Worm (Caenorhabditis elegans) whole organism, early embryonic: ENCODE results near the gene grwd-1.

ENCODE experiments used
- B0310.2 ChIP-seq: sonication (generic microtip); optimal IDR thresholded peaks from 2 replicates; lab custom pipeline; 2016; ENCODE audit warnings: mild to moderate bottlenecking, missing genetic modification characterization, missing compliant biosample characterization
- F13C5.2 ChIP-seq: sonication (generic microtip); optimal IDR thresholded peaks from 2 replicates; lab custom pipeline; 2017; ENCODE audit warnings: mild to moderate bottlenecking, missing genetic modification characterization, inconsistent platforms, missing compliant biosample characterization
- aly-1 ChIP-seq: sonication (generic microtip); optimal IDR thresholded peaks from 2 replicates; lab custom pipeline; 2016; ENCODE audit warnings: missing genetic modification characterization, missing compliant biosample characterization
- ama-1 ChIP-seq: fragments of 150-350 bp; optimal IDR thresholded peaks from 2 replicates; lab custom pipeline; 2014
- ceh-13 ChIP-seq: fragments of 200-800 bp; sonication (Bioruptor generic); optimal IDR thresholded peaks from 2 replicates; lab custom pipeline; 2018; ENCODE audit warnings: mild to moderate bottlenecking, missing genetic modification characterization, missing compliant biosample characterization
- ceh-36 ChIP-seq: sonication (generic microtip); optimal IDR thresholded peaks from 2 replicates; lab custom pipeline; 2016; ENCODE audit warnings: missing genetic modification characterization, inconsistent platforms, missing compliant biosample characterization
- ets-7 ChIP-seq: sonication (generic microtip); optimal IDR thresholded peaks from 2 replicates; lab custom pipeline; 2016; ENCODE audit warnings: missing genotype, missing genetic modification characterization, missing compliant biosample characterization
- flt-1 ChIP-seq: fragments of 200-800 bp; sonication (Bioruptor generic); IDR thresholded peaks from 2 replicates; pipeline ENCODE4 v1.3.6; 2022; ENCODE audit warnings: missing genetic modification characterization, missing compliant biosample characterization
- hmbx-1 ChIP-seq: sonication (generic microtip); optimal IDR thresholded peaks from 2 replicates; lab custom pipeline; 2016; ENCODE audit warnings: mild to moderate bottlenecking, missing genetic modification characterization, missing compliant biosample characterization
- hmg-4 ChIP-seq: fragments of 200-800 bp; sonication (Bioruptor generic); optimal IDR thresholded peaks from 2 replicates; lab custom pipeline; 2018; ENCODE audit warnings: mild to moderate bottlenecking, missing genetic modification characterization, missing compliant biosample characterization
- hnd-1 ChIP-seq: sonication (generic microtip); optimal IDR thresholded peaks from 2 replicates; lab custom pipeline; 2016; ENCODE audit warnings: missing genetic modification characterization, missing compliant biosample characterization
- pes-1 ChIP-seq: fragments of 200-800 bp; sonication (Bioruptor generic); IDR thresholded peaks from 2 replicates; pipeline ENCODE4 v1.3.6; 2022; ENCODE audit warnings: missing genetic modification reagents, missing genetic modification characterization, missing compliant biosample characterization
- scrt-1 ChIP-seq: fragments of 200-800 bp; sonication (Bioruptor generic); IDR thresholded peaks from 2 replicates; pipeline ENCODE4 v1.3.6; 2022; ENCODE audit warnings: missing genetic modification characterization, missing compliant biosample characterization
- sea-1 ChIP-seq: fragments of 200-800 bp; sonication (Bioruptor generic); conservative IDR thresholded peaks from 2 replicates; pipeline ENCODE4 v1.3.6; 2022; ENCODE audit warnings: missing genetic modification characterization, missing compliant biosample characterization
- tbx-11 ChIP-seq: fragments of 200-800 bp; sonication (Bioruptor generic); IDR thresholded peaks from 2 replicates; pipeline ENCODE4 v1.3.6; 2022; ENCODE audit warnings: missing genetic modification characterization, missing compliant biosample characterization
- tbx-37 ChIP-seq: fragments of 200-800 bp; sonication (Bioruptor generic); conservative IDR thresholded peaks from 2 replicates; pipeline ENCODE4 v1.3.6; 2022; ENCODE audit warnings: missing genetic modification reagents, missing genetic modification characterization, missing compliant biosample characterization
- tra-4 ChIP-seq: sonication (generic microtip); optimal IDR thresholded peaks from 2 replicates; lab custom pipeline; 2017; ENCODE audit warnings: missing genetic modification characterization, missing compliant biosample characterization

The grwd-1 gene

ce11 chrIII:5153137-5153536, at the start of gene grwd-1, which contains the start of gene rbm-42:
TSS of gene grwd-1 (plus strand) at chrIII:5153464.
TSS of gene rbm-42 (minus strand) at chrIII:5153229.
- TF ChIP-seq scrt-1 (GFP tag; lab: Robert Waterston, UW) (no peak), F13C5.2 (tag; lab: Kevin White, UChicago) (peak; percentile 16)

- TF ChIP-seq sea-1 (GFP tag; lab: Robert Waterston, UW) (no peak), tra-4 (no peak), hmbx-1 (tag; lab: Kevin White, UChicago) (no peak), flt-1 (GFP tag; lab: Robert Waterston, UW) (no peak), hmg-4 (GFP tag; lab: Kevin White, UChicago) (no peak), hnd-1 (no peak), F13C5.2 (tag; lab: Kevin White, UChicago) (no peak), ets-7 (tag; lab: Kevin White, UChicago) (no peak), pes-1 (GFP tag; lab: Robert Waterston, UW) (no peak), B0310.2 (tag; lab: Kevin White, UChicago) (no peak)
Observed at ce11 chrIII:5105485-5105884, 47.8 kb upstream of the grwd-1 start.

DNA sequence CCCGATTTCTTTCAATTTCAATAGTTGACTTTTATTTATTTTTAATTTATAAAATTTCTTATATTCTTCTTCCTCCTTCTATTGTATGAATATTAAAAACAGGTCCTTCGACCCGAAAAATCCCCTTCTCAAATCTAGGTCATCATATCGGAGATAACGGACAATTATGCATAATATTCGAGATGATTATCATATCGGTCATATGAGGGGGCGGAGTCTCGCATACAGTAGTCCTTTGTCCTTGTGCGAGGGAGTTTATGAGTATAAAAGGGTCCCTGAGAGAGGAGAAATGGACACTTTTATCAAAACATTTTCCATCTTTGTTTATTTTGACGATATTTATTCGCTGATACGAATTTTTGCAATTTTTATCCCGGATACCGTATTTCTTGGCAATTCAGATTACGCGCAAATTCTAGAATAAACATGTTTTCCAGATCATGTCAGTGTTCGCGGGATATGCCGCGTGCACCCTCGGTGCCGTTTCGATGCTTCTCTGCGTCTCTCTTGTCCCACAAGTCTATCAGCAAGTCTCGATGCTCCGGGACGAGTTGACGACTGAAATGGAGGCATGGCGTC, 46.3 kb upstream of the grwd-1 start, which contains the start of gene dpy-17:
Gene dpy-17, plus strand, starts transcription at position 438 of the 579 bp plus-strand sequence.
- TF ChIP-seq ceh-13 (GFP tag; lab: Kevin White, UChicago): no peak
- TF ChIP-seq B0310.2 (tag; lab: Kevin White, UChicago): no peak
- TF ChIP-seq ceh-36: peak; percentile 17
- no peak for TF ChIP-seq F13C5.2 (tag; lab: Kevin White, UChicago)
- peak; percentile 54 for TF ChIP-seq hmg-4 (GFP tag; lab: Kevin White, UChicago)
- TF ChIP-seq sea-1 (GFP tag; lab: Robert Waterston, UW): 0 out of 2 replicates have a peak, but pooled peaks have one; percentile 20
- peak; percentile 71 for TF ChIP-seq ama-1
- no peak for TF ChIP-seq flt-1 (GFP tag; lab: Robert Waterston, UW)
- no peak for TF ChIP-seq hmbx-1 (tag; lab: Kevin White, UChicago)
- no peak for TF ChIP-seq tbx-37 (GFP tag; lab: Robert Waterston, UW)
- 0 out of 2 replicates have a peak, but pooled peaks have one; percentile 42 for TF ChIP-seq scrt-1 (GFP tag; lab: Robert Waterston, UW)
- TF ChIP-seq tbx-11 (GFP tag; lab: Robert Waterston, UW): no peak
- TF ChIP-seq aly-1 (tag; lab: Kevin White, UChicago): no peak

- TF ChIP-seq flt-1 (GFP tag; lab: Robert Waterston, UW) (0 out of 2 replicates have a peak, but pooled peaks have one; percentile 5), hnd-1 (no peak), ceh-13 (GFP tag; lab: Kevin White, UChicago) (no peak), F13C5.2 (tag; lab: Kevin White, UChicago) (no peak), B0310.2 (tag; lab: Kevin White, UChicago) (no peak), ceh-36 (no peak), tbx-37 (GFP tag; lab: Robert Waterston, UW) (no peak), aly-1 (tag; lab: Kevin White, UChicago) (peak; percentile 74), tbx-11 (GFP tag; lab: Robert Waterston, UW) (no peak)
Observed at ce11 chrIII:5107959-5108358, 45.3 kb upstream of the grwd-1 start.

- TF ChIP-seq hnd-1: no peak
- peak; percentile 32 for TF ChIP-seq F13C5.2 (tag; lab: Kevin White, UChicago)
- TF ChIP-seq tbx-11 (GFP tag; lab: Robert Waterston, UW): no peak
- no peak for TF ChIP-seq flt-1 (GFP tag; lab: Robert Waterston, UW)
- TF ChIP-seq tbx-37 (GFP tag; lab: Robert Waterston, UW): no peak
- TF ChIP-seq B0310.2 (tag; lab: Kevin White, UChicago): no peak
- TF ChIP-seq ceh-13 (GFP tag; lab: Kevin White, UChicago): no peak
- TF ChIP-seq hmg-4 (GFP tag; lab: Kevin White, UChicago): peak; percentile 53
- TF ChIP-seq ama-1: no peak
- no peak for TF ChIP-seq pes-1 (GFP tag; lab: Robert Waterston, UW)
- TF ChIP-seq aly-1 (tag; lab: Kevin White, UChicago): no peak
- TF ChIP-seq scrt-1 (GFP tag; lab: Robert Waterston, UW): no peak
- TF ChIP-seq tra-4: no peak
Observed at ce11 chrIII:5108746-5109145, 44.5 kb upstream of the grwd-1 start.

ce11 chrIII:5109401-5109800, 43.9 kb upstream of the grwd-1 start, which contains the start of gene sax-2:
TSS of gene sax-2 (plus strand) at chrIII:5109701.
- no peak for TF ChIP-seq pes-1 (GFP tag; lab: Robert Waterston, UW)
- TF ChIP-seq tbx-37 (GFP tag; lab: Robert Waterston, UW): no peak
- TF ChIP-seq tbx-11 (GFP tag; lab: Robert Waterston, UW): no peak
- TF ChIP-seq flt-1 (GFP tag; lab: Robert Waterston, UW): no peak
- TF ChIP-seq ceh-36: no peak
- no peak for TF ChIP-seq ets-7 (tag; lab: Kevin White, UChicago)
- no peak for TF ChIP-seq sea-1 (GFP tag; lab: Robert Waterston, UW)

DNA sequence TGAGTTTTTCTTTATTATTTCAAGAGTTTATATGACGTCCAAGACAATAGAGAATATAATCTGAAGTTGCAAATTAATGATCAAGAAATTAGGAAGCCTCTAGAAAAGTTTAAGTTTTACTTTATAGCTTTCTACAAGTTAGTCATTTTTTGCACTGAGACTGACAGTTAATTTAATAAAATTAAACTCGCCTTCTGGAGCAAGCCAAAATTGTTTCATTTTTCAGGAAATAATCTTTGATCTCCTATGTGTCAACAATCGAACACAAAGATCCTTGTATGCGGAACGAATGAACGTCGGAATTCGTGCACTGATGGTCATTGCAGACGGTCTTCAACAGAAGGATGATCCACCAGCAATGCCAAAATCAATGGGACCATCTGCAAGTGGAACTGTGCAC, 40.9 kb upstream of the grwd-1 start:
- TF ChIP-seq tbx-11 (GFP tag; lab: Robert Waterston, UW) (no peak), F13C5.2 (tag; lab: Kevin White, UChicago) (no peak), hmg-4 (GFP tag; lab: Kevin White, UChicago) (no peak), aly-1 (tag; lab: Kevin White, UChicago) (no peak), hnd-1 (no peak), tbx-37 (GFP tag; lab: Robert Waterston, UW) (no peak), sea-1 (GFP tag; lab: Robert Waterston, UW) (no peak), hmbx-1 (tag; lab: Kevin White, UChicago) (no peak), ceh-13 (GFP tag; lab: Kevin White, UChicago) (no peak), scrt-1 (GFP tag; lab: Robert Waterston, UW) (no peak), tra-4 (no peak), ets-7 (tag; lab: Kevin White, UChicago) (no peak), pes-1 (GFP tag; lab: Robert Waterston, UW) (no peak)
